Fruit fly (Drosophila melanogaster): ENCODE results near the gene CASK.

The CASK gene

DNA sequence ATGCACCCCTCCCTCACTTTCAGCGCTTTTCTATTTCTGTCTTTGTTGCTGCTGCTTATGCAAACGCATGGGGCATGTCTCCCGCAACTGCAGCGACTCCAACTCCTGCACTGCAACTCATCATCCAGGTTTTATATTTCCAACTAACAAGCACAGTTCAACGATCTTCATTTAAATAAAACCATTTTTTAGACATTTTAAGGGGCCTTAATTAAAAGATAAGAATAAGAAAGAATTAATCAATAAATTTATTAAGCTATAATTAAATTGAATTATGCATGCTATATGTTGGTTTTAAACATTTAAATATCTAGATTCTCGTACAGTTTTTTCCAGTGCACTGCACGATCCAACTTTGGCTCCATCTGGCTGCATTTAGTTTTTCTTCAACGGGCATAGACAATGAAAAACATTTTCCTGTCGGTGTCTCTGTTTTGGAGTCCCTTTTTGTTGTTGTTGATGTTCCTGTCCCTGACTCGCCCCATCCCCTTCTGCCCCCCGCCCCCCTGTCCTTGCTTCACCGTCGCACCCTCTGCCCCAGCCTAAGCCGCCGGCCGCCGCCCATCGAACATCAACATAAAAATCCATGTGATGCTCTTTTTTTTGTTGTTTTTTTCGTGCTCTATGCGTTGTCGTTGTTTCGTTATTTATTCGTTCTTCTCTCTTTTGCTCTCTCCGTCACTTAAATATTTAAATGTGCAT lies 6.5 kb upstream of the CASK start (continued):
- TF ChIP-seq gfzf (GFP tag; optimal IDR thresholded peaks at IDR 0.05), result no peak
- no peak; the same call in 1 of the 2 replicates for TF ChIP-seq E2f1 (GFP tag; IDR thresholded peaks at IDR 0.05)
- TF ChIP-seq CG3065 (GFP tag; optimal IDR thresholded peaks at IDR 0.05), result peak; percentile 12
- TF ChIP-seq CG17361 (GFP tag; IDR thresholded peaks at IDR 0.05), result no peak; the same call in none of the 3 replicates
- peak; percentile 41 for TF ChIP-seq CG10654 (GFP tag; optimal IDR thresholded peaks at IDR 0.05)
- TF ChIP-seq tll (GFP tag; optimal IDR thresholded peaks at IDR 0.05), result no peak
- TF ChIP-seq CG4820 (GFP tag; optimal IDR thresholded peaks at IDR 0.05), result peak; percentile 68
- no peak for TF ChIP-seq tna (GFP tag; IDR thresholded peaks at IDR 0.05; ENCODE audit: partially characterized antibody)
- TF ChIP-seq h (optimal IDR thresholded peaks at IDR 0.05), result no peak
- TF ChIP-seq CG16863 (GFP tag; optimal IDR thresholded peaks at IDR 0.05), result no peak
- TF ChIP-seq CG6689 (GFP tag; IDR thresholded peaks at IDR 0.05), result peak; percentile 72
- peak; percentile 51 for TF ChIP-seq cato (GFP tag; optimal IDR thresholded peaks at IDR 0.05; ENCODE audit: borderline replicate concordance)
- no peak for TF ChIP-seq Oaz (GFP tag; IDR thresholded peaks at IDR 0.05)
- no peak for TF ChIP-seq CG7928 (GFP tag; optimal IDR thresholded peaks at IDR 0.05)
- no peak for TF ChIP-seq CG31388 (GFP tag; optimal IDR thresholded peaks at IDR 0.05)
- no peak for TF ChIP-seq Kr (GFP tag; optimal IDR thresholded peaks at IDR 0.05)
- TF ChIP-seq CG10321 (GFP tag; IDR thresholded peaks at IDR 0.05), result no peak
- no peak for TF ChIP-seq mam (GFP tag; optimal IDR thresholded peaks at IDR 0.05)
- TF ChIP-seq corto (GFP tag; optimal IDR thresholded peaks at IDR 0.05), result no peak
- TF ChIP-seq ranshi (GFP tag; IDR thresholded peaks at IDR 0.05), result peak; percentile 53; the same call in 1 of the 2 replicates
- no peak for TF ChIP-seq NC2β (GFP tag; optimal IDR thresholded peaks at IDR 0.05)
- TF ChIP-seq twi (tag; optimal IDR thresholded peaks at IDR 0.05), result peak; percentile 86
- peak; percentile 86 for TF ChIP-seq Drgx (GFP tag; IDR thresholded peaks at IDR 0.05)
- no peak for TF ChIP-seq ftz-f1 (GFP tag; optimal IDR thresholded peaks at IDR 0.05)
- TF ChIP-seq ab (GFP tag; optimal IDR thresholded peaks at IDR 0.05), result no peak
- TF ChIP-seq CG16813 (GFP tag; IDR thresholded peaks at IDR 0.05; ENCODE audit: partially characterized antibody), result no peak
- peak; percentile 45 for TF ChIP-seq kni (GFP tag; optimal IDR thresholded peaks at IDR 0.05)
- no peak for TF ChIP-seq HmgD (GFP tag; optimal IDR thresholded peaks at IDR 0.05)
- TF ChIP-seq CG12236 (GFP tag; optimal IDR thresholded peaks at IDR 0.05), result no peak
- peak; percentile 59 for TF ChIP-seq dmrt99B (tag; optimal IDR thresholded peaks at IDR 0.05)
- no peak for TF ChIP-seq CG2129 (GFP tag; IDR thresholded peaks at IDR 0.05; ENCODE audit: partially characterized antibody)
- peak; percentile 66 for TF ChIP-seq Six4 (GFP tag; optimal IDR thresholded peaks at IDR 0.05)
- TF ChIP-seq Nf-YA (GFP tag; IDR thresholded peaks at IDR 0.05), result no peak
- no peak for TF ChIP-seq lab (GFP tag; optimal IDR thresholded peaks at IDR 0.05)
- no peak for TF ChIP-seq lov (optimal IDR thresholded peaks at IDR 0.05)
- TF ChIP-seq lov (GFP tag; IDR thresholded peaks at IDR 0.05), result 0 out of 3 replicates have a peak, but pooled peaks have one; percentile 37
- peak; percentile 27 for TF ChIP-seq CG18764 (GFP tag; optimal IDR thresholded peaks at IDR 0.05)
- TF ChIP-seq CG2875 (GFP tag; optimal IDR thresholded peaks at IDR 0.05), result peak; percentile 83
- peak; percentile 0 for TF ChIP-seq CG7271 (tag; optimal IDR thresholded peaks at IDR 0.05)
- TF ChIP-seq MBD-R2 (GFP tag; IDR thresholded peaks at IDR 0.05), result no peak
- no peak for TF ChIP-seq CG42726 (GFP tag; IDR thresholded peaks at IDR 0.05; ENCODE audit: partially characterized antibody)
- no peak; the same call in 2 of the 3 replicates for TF ChIP-seq dysf (GFP tag; IDR thresholded peaks at IDR 0.05)
- TF ChIP-seq CG17328 (GFP tag; IDR thresholded peaks at IDR 0.05), result peak; percentile 82
- TF ChIP-seq CG9437 (GFP tag; optimal IDR thresholded peaks at IDR 0.05), result peak; percentile 49
- TF ChIP-seq Lim3 (GFP tag; IDR thresholded peaks at IDR 0.05), result no peak
- no peak for TF ChIP-seq Doc2 (GFP tag; IDR thresholded peaks at IDR 0.05)
- TF ChIP-seq gcm (GFP tag; optimal IDR thresholded peaks at IDR 0.05), result peak; percentile 87
- TF ChIP-seq z (GFP tag; IDR thresholded peaks at IDR 0.05), result no peak
- TF ChIP-seq Fer1 (GFP tag; optimal IDR thresholded peaks at IDR 0.05), result no peak
- 0 out of 3 replicates have a peak, but pooled peaks have one; percentile 30 for TF ChIP-seq CG3726 (GFP tag; IDR thresholded peaks at IDR 0.05)
